Worm (Caenorhabditis elegans): ENCODE results near the gene C01G12.9.

Gene C01G12.9

ce11 chrII:14616927-14617326 is 38.1 kb downstream of the C01G12.9 start:
- TF ChIP-seq sdz-38 (tag; optimal IDR thresholded peaks at IDR 0.05) (no peak), aptf-3 (GFP tag; IDR thresholded peaks at IDR 0.05) (peak; percentile 66; the same call in 1 of the 2 replicates), zim-3 (tag; optimal IDR thresholded peaks at IDR 0.05) (peak; percentile 69), C17E4.6 (GFP tag; IDR thresholded peaks at IDR 0.05) (0 out of 2 replicates have a peak, but pooled peaks have one; percentile 15), F37B4.10 (GFP tag; IDR thresholded peaks at IDR 0.05) (no peak), snpc-4 (GFP tag; optimal IDR thresholded peaks at IDR 0.05) (no peak), snpc-4 (tag; optimal IDR thresholded peaks at IDR 0.05) (no peak), snpc-1.1 (tag; optimal IDR thresholded peaks at IDR 0.05; ENCODE audit: insufficient read depth) (peak; percentile 59), akir-1 (GFP tag; optimal IDR thresholded peaks at IDR 0.05) (no peak), lin-40 (tag; optimal IDR thresholded peaks at IDR 0.05) (peak; percentile 12), ztf-3 (GFP tag; optimal IDR thresholded peaks at IDR 0.05) (no peak), egl-18 (GFP tag; IDR thresholded peaks at IDR 0.05) (0 out of 2 replicates have a peak, but pooled peaks have one; percentile 20), rec-8 (tag; optimal IDR thresholded peaks at IDR 0.05) (peak; percentile 77 to 87), ztf-25 (GFP tag; IDR thresholded peaks at IDR 0.05) (peak; percentile 87; the same call in 1 of the 2 replicates), bed-2 (GFP tag; IDR thresholded peaks at IDR 0.05) (peak; percentile 64; the same call in 1 of the 2 replicates), egl-44 (GFP tag; IDR thresholded peaks at IDR 0.05) (peak; percentile 66; the same call in 1 of the 2 replicates), F57A8.1 (GFP tag; optimal IDR thresholded peaks at IDR 0.05) (peak; percentile 72), D2030.7 (GFP tag; IDR thresholded peaks at IDR 0.05) (peak; percentile 70), hrde-1 (tag; optimal IDR thresholded peaks at IDR 0.05; ENCODE audit: borderline replicate concordance) (peak; percentile 40), lsl-1 (GFP tag; optimal IDR thresholded peaks at IDR 0.05) (peak; percentile 44), madf-6 (GFP tag; IDR thresholded peaks at IDR 0.05) (peak; percentile 72), hlh-26 (GFP tag; conservative IDR thresholded peaks at IDR 0.05) (0 out of 2 replicates have a peak, but pooled peaks have one; percentile 28), dox-1 (GFP tag; IDR thresholded peaks at IDR 0.05) (peak; percentile 68), Y67H2A.10 (GFP tag; conservative IDR thresholded peaks at IDR 0.05) (no peak), dpff-1 (tag; optimal IDR thresholded peaks at IDR 0.05) (no peak), aptf-2 (GFP tag; conservative IDR thresholded peaks at IDR 0.05) (no peak), ceh-40 (GFP tag; IDR thresholded peaks at IDR 0.05) (0 out of 2 replicates have a peak, but pooled peaks have one; percentile 82), C06A6.2 (GFP tag; conservative IDR thresholded peaks at IDR 0.05) (no peak), ztf-18 (tag; optimal IDR thresholded peaks at IDR 0.05) (peak; percentile 70), lin-54 (GFP tag; optimal IDR thresholded peaks at IDR 0.05) (no peak), nhr-27 (tag; optimal IDR thresholded peaks at IDR 0.05) (no peak), ceh-79 (tag; optimal IDR thresholded peaks at IDR 0.05) (peak; percentile 5), hmg-1.2 (GFP tag; IDR thresholded peaks at IDR 0.05) (peak; percentile 61), snpc-1.3 (tag; optimal IDR thresholded peaks at IDR 0.05; ENCODE audit: insufficient read depth) (peak; percentile 55), Y95B8A.8 (GFP tag; IDR thresholded peaks at IDR 0.05) (0 out of 2 replicates have a peak, but pooled peaks have one; percentile 16), hsf-1 (GFP tag; IDR thresholded peaks at IDR 0.05) (peak; percentile 60; the same call in 1 of the 2 replicates), Y79H2A.3 (GFP tag; conservative IDR thresholded peaks at IDR 0.05) (0 out of 2 replicates have a peak, but pooled peaks have one; percentile 33), tbp1 (GFP tag; optimal IDR thresholded peaks at IDR 0.05) (peak; percentile 90), die-1 (tag; optimal IDR thresholded peaks at IDR 0.05) (peak; percentile 94), hmg-20 (GFP tag; IDR thresholded peaks at IDR 0.05) (0 out of 2 replicates have a peak, but pooled peaks have one; percentile 25), attf-3 (GFP tag; conservative IDR thresholded peaks at IDR 0.05) (no peak), mel-28 (tag; optimal IDR thresholded peaks at IDR 0.05; ENCODE audit: borderline replicate concordance) (no peak), lag-1 (GFP tag; IDR thresholded peaks at IDR 0.05) (no peak), atf-7 (tag; optimal IDR thresholded peaks at IDR 0.05) (no peak), pbrm-1 (GFP tag; IDR thresholded peaks at IDR 0.05) (peak; percentile 46; the same call in 1 of the 2 replicates), F23B12.7 (tag; optimal IDR thresholded peaks at IDR 0.05; ENCODE audit: insufficient read depth) (peak; percentile 44), gei-17 (GFP tag; optimal IDR thresholded peaks at IDR 0.05) (no peak)
